Worm (Caenorhabditis elegans) whole organism, L3 larva: ENCODE results near the gene R186.8.

Source experiments
- egl-5 ChIP-seq: fragments of 150-350 bp; optimal IDR thresholded peaks from 2 replicates; lab custom pipeline; 2017; ENCODE audit warnings: missing biosample characterization, missing genetic modification reagents, missing genetic modification characterization, inconsistent platforms
- fkh-10 ChIP-seq: sonication (generic microtip); optimal IDR thresholded peaks from 2 replicates; lab custom pipeline; 2017; ENCODE audit warnings: missing biosample characterization, missing genetic modification reagents, missing genetic modification characterization
- jun-1 ChIP-seq: fragments of 150-350 bp; optimal IDR thresholded peaks from 2 replicates; lab custom pipeline; 2014; ENCODE audit warnings: missing biosample characterization, missing genetic modification reagents, missing genetic modification characterization
- nfya-1 ChIP-seq: sonication (generic microtip); optimal IDR thresholded peaks from 2 replicates; lab custom pipeline; 2017; ENCODE audit warnings: missing genetic modification characterization, mild to moderate bottlenecking, missing compliant biosample characterization, antibody characterized with exemption, moderate library complexity; ENCODE audit not compliant: insufficient read depth
- nhr-237 ChIP-seq: fragments of 150-350 bp; optimal IDR thresholded peaks from 2 replicates; lab custom pipeline; 2014; ENCODE audit warnings: missing biosample characterization, missing genetic modification characterization
- nhr-76 ChIP-seq: fragments of 150-350 bp; sonication (generic microtip); optimal IDR thresholded peaks from 5 replicates; lab custom pipeline; 2014; ENCODE audit warnings: missing biosample characterization, missing genetic modification characterization

DNA sequence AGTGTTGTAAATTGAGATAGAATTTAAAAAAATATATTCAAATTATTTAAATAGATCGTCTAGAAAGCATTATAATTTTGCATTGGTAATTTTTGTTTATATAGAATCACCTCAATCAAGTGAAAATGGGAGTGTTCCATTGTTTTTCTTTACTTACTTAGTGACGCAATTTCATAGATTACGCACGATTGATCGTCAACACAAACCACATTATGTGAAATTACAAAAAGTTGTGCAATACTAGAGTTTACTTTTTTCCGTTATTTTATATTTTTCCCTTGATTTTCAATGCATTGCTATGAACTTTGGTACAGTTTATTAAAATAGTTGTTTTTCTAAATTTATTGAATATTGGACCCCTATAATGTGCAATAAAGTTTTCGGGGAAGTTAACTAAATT is 28.3 kb downstream of the R186.8 start, which contains the start of gene T16G1.5:
- TF ChIP-seq nfya-1 (tag; lab: Kevin White, UChicago) = no peak
- TF ChIP-seq nhr-76 (tag; lab: Kevin White, UChicago) = no peak
- no peak for TF ChIP-seq jun-1 (tag; lab: Kevin White, UChicago)
- TF ChIP-seq fkh-10 (GFP tag; lab: Kevin White, UChicago) = no peak
- no peak for TF ChIP-seq nhr-237
- no peak for TF ChIP-seq egl-5 (tag; lab: Kevin White, UChicago)
